Fruit fly (Drosophila melanogaster): ENCODE data around the gene CG42713.
A peak's percentile ranks its signal among the peaks of the same experiment; 100 is the strongest.

CG42713 gene

dm6 chr2L:8937003-8937402, 45.8 kb downstream of the CG42713 start, which contains the start of gene Tsp29Fb (continued):
- TF ChIP-seq Sry-δ (GFP tag; optimal IDR thresholded peaks at IDR 0.05): peak; percentile 7
- peak; percentile 75 for TF ChIP-seq Nf-YC (tag; optimal IDR thresholded peaks at IDR 0.05)
- TF ChIP-seq Ssrp (tag; optimal IDR thresholded peaks at IDR 0.05): peak; percentile 67
- TF ChIP-seq Ptx1 (GFP tag; IDR thresholded peaks at IDR 0.05): peak; percentile 77
- peak; percentile 86 for TF ChIP-seq Dek (tag; optimal IDR thresholded peaks at IDR 0.05)
- TF ChIP-seq CG18476 (GFP tag; optimal IDR thresholded peaks at IDR 0.05): peak; percentile 55
- TF ChIP-seq mam (GFP tag; optimal IDR thresholded peaks at IDR 0.05): peak; percentile 61
- TF ChIP-seq Deaf1 (tag; optimal IDR thresholded peaks at IDR 0.05): peak; percentile 61
- peak; percentile 77 for TF ChIP-seq CG9727 (GFP tag; optimal IDR thresholded peaks at IDR 0.05)
- TF ChIP-seq CG7357 (GFP tag; IDR thresholded peaks at IDR 0.05): peak; percentile 67; the same call in 2 of the 3 replicates
- peak; percentile 83 for TF ChIP-seq CG13296 (GFP tag; optimal IDR thresholded peaks at IDR 0.05)
- TF ChIP-seq chif (GFP tag; optimal IDR thresholded peaks at IDR 0.05): peak; percentile 46 to 47
- no peak for TF ChIP-seq tup (GFP tag; optimal IDR thresholded peaks at IDR 0.05)
- peak; percentile 77 for TF ChIP-seq CG9817 (tag; optimal IDR thresholded peaks at IDR 0.05)
- TF ChIP-seq CG3838 (GFP tag; optimal IDR thresholded peaks at IDR 0.05): no peak
- TF ChIP-seq CG15601 (tag; optimal IDR thresholded peaks at IDR 0.05): peak; percentile 17
- TF ChIP-seq klu (GFP tag; IDR thresholded peaks at IDR 0.05): peak; percentile 52; the same call in 1 of the 2 replicates
- peak; percentile 54 for TF ChIP-seq Aef1 (GFP tag; IDR thresholded peaks at IDR 0.05)
- peak; percentile 87 for TF ChIP-seq CG13424 (tag; optimal IDR thresholded peaks at IDR 0.05)
- no peak for TF ChIP-seq D (optimal IDR thresholded peaks at IDR 0.05)
- TF ChIP-seq D (GFP tag; optimal IDR thresholded peaks at IDR 0.05): peak; percentile 56
- peak; percentile 50 for TF ChIP-seq schlank (tag; optimal IDR thresholded peaks at IDR 0.05)
- peak; percentile 67 for TF ChIP-seq CG3847 (GFP tag; IDR thresholded peaks at IDR 0.05)
- no peak for TF ChIP-seq crol (GFP tag; IDR thresholded peaks at IDR 0.05)
- TF ChIP-seq Hmx (GFP tag; optimal IDR thresholded peaks at IDR 0.05): peak; percentile 50
- TF ChIP-seq vvl (GFP tag; IDR thresholded peaks at IDR 0.05): peak; percentile 65
- TF ChIP-seq tgo (GFP tag; IDR thresholded peaks at IDR 0.05): peak; percentile 80
- TF ChIP-seq CG10543 (GFP tag; optimal IDR thresholded peaks at IDR 0.05): peak; percentile 77
- TF ChIP-seq Side (GFP tag; optimal IDR thresholded peaks at IDR 0.05): peak; percentile 40
- TF ChIP-seq CG1529 (GFP tag; optimal IDR thresholded peaks at IDR 0.05): peak; percentile 39
- peak; percentile 73 for TF ChIP-seq CG15011 (GFP tag; optimal IDR thresholded peaks at IDR 0.05)
- no peak for TF ChIP-seq en (GFP tag; optimal IDR thresholded peaks at IDR 0.05)
- TF ChIP-seq CG4424 (GFP tag; optimal IDR thresholded peaks at IDR 0.05): peak; percentile 54
- TF ChIP-seq Hr3 (GFP tag; optimal IDR thresholded peaks at IDR 0.05): peak; percentile 61
- no peak for TF ChIP-seq stwl (tag; optimal IDR thresholded peaks at IDR 0.05)
- TF ChIP-seq gro (GFP tag; optimal IDR thresholded peaks at IDR 0.05): peak; percentile 10
- peak; percentile 5 for TF ChIP-seq CG30431 (GFP tag; optimal IDR thresholded peaks at IDR 0.05)
- no peak for TF ChIP-seq Neu2 (GFP tag; optimal IDR thresholded peaks at IDR 0.05; ENCODE audit: borderline replicate concordance)
- TF ChIP-seq Med (GFP tag): peak; percentile 89
- TF ChIP-seq zf30C (GFP tag; optimal IDR thresholded peaks at IDR 0.05): peak; percentile 91
- TF ChIP-seq CG1233 (GFP tag; optimal IDR thresholded peaks at IDR 0.05): peak; percentile 66
- TF ChIP-seq bigmax (GFP tag; optimal IDR thresholded peaks at IDR 0.05): no peak
- peak; percentile 71 for TF ChIP-seq CG7786 (GFP tag; optimal IDR thresholded peaks at IDR 0.05)
- no peak for TF ChIP-seq CG9876 (GFP tag; optimal IDR thresholded peaks at IDR 0.05)
- peak; percentile 37 for TF ChIP-seq CG8281 (tag; optimal IDR thresholded peaks at IDR 0.05)
- TF ChIP-seq salm (tag; optimal IDR thresholded peaks at IDR 0.05): peak; percentile 52
- TF ChIP-seq nau (GFP tag; optimal IDR thresholded peaks at IDR 0.05): peak; percentile 46
- TF ChIP-seq Ets65A (GFP tag): peak; percentile 79
- peak; percentile 37; the same call in 1 of the 2 replicates for TF ChIP-seq E2f2 (GFP tag; IDR thresholded peaks at IDR 0.05)
- peak; percentile 73 for TF ChIP-seq CG2712 (tag; optimal IDR thresholded peaks at IDR 0.05)
- no peak for TF ChIP-seq p53 (GFP tag; optimal IDR thresholded peaks at IDR 0.05)
- TF ChIP-seq CG3065 (GFP tag; optimal IDR thresholded peaks at IDR 0.05): no peak

Measured in whole organism, embryonic.